Fruit fly (Drosophila melanogaster) Kc167 (cell line): ENCODE measurements around the gene CG43737.

Source experiments
- Myc ChIP-seq: fragments of >200 bp; optimal IDR thresholded peaks from 2 replicates; lab custom pipeline; 2017; ENCODE audit warnings: missing external identifiers
- Sin3A ChIP-seq: fragments of >200 bp; optimal IDR thresholded peaks from 2 replicates; lab custom pipeline; 2018; ENCODE audit warnings: missing external identifiers
- h ChIP-seq: fragments of >200 bp; optimal IDR thresholded peaks from 3 replicates; lab custom pipeline; 2018; ENCODE audit warnings: missing external identifiers
- insv ChIP-seq: fragments of >200 bp; optimal IDR thresholded peaks from 3 replicates; lab custom pipeline; 2018; ENCODE audit warnings: missing external identifiers
- psq ChIP-seq: fragments of >200 bp; optimal IDR thresholded peaks from 2 replicates; lab custom pipeline; 2017; ENCODE audit warnings: missing external identifiers

- TF ChIP-seq Sin3A (lab: Kevin White, UChicago) = no peak
- TF ChIP-seq psq = no peak
- TF ChIP-seq Myc (lab: Kevin White, UChicago) = no peak
- no peak for TF ChIP-seq insv (lab: Kevin White, UChicago)
- TF ChIP-seq h (lab: Kevin White, UChicago) = no peak
These were observed 47.2 kb upstream of the CG43737 start for dm6 chrX:15127880-15128644.
